Fruit fly (Drosophila melanogaster): ENCODE data around the gene Cpr62Bb.

The Cpr62Bb gene

DNA sequence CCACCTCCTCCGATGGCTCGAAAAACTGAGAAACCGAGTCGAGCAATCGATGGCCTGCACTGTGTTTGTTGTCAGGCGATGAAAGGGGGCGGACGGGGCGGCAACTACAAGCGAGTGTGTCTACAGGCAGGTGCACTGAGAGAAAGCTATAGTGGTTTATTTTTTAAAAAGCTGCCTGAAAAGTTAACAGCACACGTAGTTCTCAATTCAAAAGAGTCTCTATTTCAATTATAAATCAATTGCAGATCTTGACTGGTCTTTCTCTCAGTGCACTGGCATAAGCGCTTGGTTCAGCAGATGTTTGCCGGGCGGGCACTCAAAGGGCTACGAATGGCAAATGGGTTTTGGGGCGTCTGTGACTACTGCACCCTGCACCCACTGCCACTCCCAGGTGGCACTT is 45.7 kb upstream of the Cpr62Bb start (continued):
- TF ChIP-seq kni (GFP tag; optimal IDR thresholded peaks at IDR 0.05): no peak
- peak; percentile 39; the same call in 1 of the 2 replicates for TF ChIP-seq CG6689 (GFP tag; IDR thresholded peaks at IDR 0.05)
- TF ChIP-seq slou (GFP tag; optimal IDR thresholded peaks at IDR 0.05): no peak
- 0 out of 2 replicates have a peak, but pooled peaks have one; percentile 46 for TF ChIP-seq Atf6 (GFP tag; IDR thresholded peaks at IDR 0.05)
- no peak for TF ChIP-seq CG13624 (GFP tag; optimal IDR thresholded peaks at IDR 0.05)
- TF ChIP-seq CG34376 (GFP tag; optimal IDR thresholded peaks at IDR 0.05): no peak
- TF ChIP-seq dm (GFP tag; optimal IDR thresholded peaks at IDR 0.05): no peak
- TF ChIP-seq CG7556 (GFP tag; optimal IDR thresholded peaks at IDR 0.05): no peak
- peak; percentile 13 for TF ChIP-seq CG1603 (tag; optimal IDR thresholded peaks at IDR 0.05)
- TF ChIP-seq Atf-2 (GFP tag; optimal IDR thresholded peaks at IDR 0.05): no peak
- no peak for TF ChIP-seq CG16813 (GFP tag; IDR thresholded peaks at IDR 0.05; ENCODE audit: partially characterized antibody)
- TF ChIP-seq HLH4C (GFP tag; IDR thresholded peaks at IDR 0.05; ENCODE audit: partially characterized antibody): no peak
- TF ChIP-seq CG2116 (GFP tag; optimal IDR thresholded peaks at IDR 0.05): no peak
- TF ChIP-seq CG11723 (GFP tag; optimal IDR thresholded peaks at IDR 0.05): no peak
- TF ChIP-seq gcm (GFP tag; optimal IDR thresholded peaks at IDR 0.05): no peak
- no peak for TF ChIP-seq CG14667 (GFP tag; IDR thresholded peaks at IDR 0.05)
- TF ChIP-seq CG11695 (GFP tag; IDR thresholded peaks at IDR 0.05): 0 out of 3 replicates have a peak, but pooled peaks have one; percentile 41
- no peak for TF ChIP-seq CG18764 (GFP tag; optimal IDR thresholded peaks at IDR 0.05)
- no peak for TF ChIP-seq oc (tag; optimal IDR thresholded peaks at IDR 0.05)
- no peak for TF ChIP-seq fd64A (GFP tag; optimal IDR thresholded peaks at IDR 0.05)
- no peak for TF ChIP-seq en (GFP tag; optimal IDR thresholded peaks at IDR 0.05)
- TF ChIP-seq HLH3B (GFP tag; IDR thresholded peaks at IDR 0.05): peak; percentile 62; the same call in 1 of the 2 replicates
- TF ChIP-seq eyg (GFP tag; optimal IDR thresholded peaks at IDR 0.05): no peak
- no peak for TF ChIP-seq CTCF (GFP tag; optimal IDR thresholded peaks at IDR 0.05)
- no peak for TF ChIP-seq Camta (GFP tag; optimal IDR thresholded peaks at IDR 0.05)
- TF ChIP-seq ash1 (GFP tag; optimal IDR thresholded peaks at IDR 0.05): no peak
- TF ChIP-seq CG1647 (GFP tag; optimal IDR thresholded peaks at IDR 0.05): no peak
- TF ChIP-seq CG12219 (GFP tag; optimal IDR thresholded peaks at IDR 0.05): no peak
- no peak for TF ChIP-seq CG11398 (GFP tag; optimal IDR thresholded peaks at IDR 0.05)
- TF ChIP-seq CG31365 (tag; optimal IDR thresholded peaks at IDR 0.05): no peak
- peak; percentile 35 for TF ChIP-seq CG3281 (GFP tag; optimal IDR thresholded peaks at IDR 0.05)
- no peak for TF ChIP-seq schlank (tag; optimal IDR thresholded peaks at IDR 0.05)
- no peak for TF ChIP-seq Ssrp (tag; optimal IDR thresholded peaks at IDR 0.05)
- TF ChIP-seq vfl (GFP tag; optimal IDR thresholded peaks at IDR 0.05): no peak
- peak; percentile 90 for TF ChIP-seq Med (GFP tag)
- TF ChIP-seq ttk (GFP tag; IDR thresholded peaks at IDR 0.05): peak; percentile 50; the same call in 1 of the 2 replicates
- TF ChIP-seq CG2678 (tag; optimal IDR thresholded peaks at IDR 0.05): peak; percentile 16
- no peak for TF ChIP-seq ara (GFP tag; IDR thresholded peaks at IDR 0.05)
- peak; percentile 78 for TF ChIP-seq Rfx (GFP tag; IDR thresholded peaks at IDR 0.05)
- TF ChIP-seq CG2120 (GFP tag; optimal IDR thresholded peaks at IDR 0.05): no peak
- TF ChIP-seq gem (tag; optimal IDR thresholded peaks at IDR 0.05): no peak
- no peak for TF ChIP-seq CG2712 (tag; optimal IDR thresholded peaks at IDR 0.05)
- peak; percentile 80 for TF ChIP-seq vvl (GFP tag; IDR thresholded peaks at IDR 0.05)
- TF ChIP-seq lab (GFP tag; optimal IDR thresholded peaks at IDR 0.05): peak; percentile 66
- no peak for TF ChIP-seq pita (GFP tag; optimal IDR thresholded peaks at IDR 0.05)
- TF ChIP-seq ranshi (GFP tag; IDR thresholded peaks at IDR 0.05): peak; percentile 72
- TF ChIP-seq dmrt99B (tag; optimal IDR thresholded peaks at IDR 0.05): peak; percentile 25
- TF ChIP-seq chm (GFP tag; IDR thresholded peaks at IDR 0.05): no peak
- peak; percentile 34 for TF ChIP-seq Antp (GFP tag; optimal IDR thresholded peaks at IDR 0.05)
- no peak for TF ChIP-seq CG17328 (GFP tag; IDR thresholded peaks at IDR 0.05)
- TF ChIP-seq CG12391 (tag; optimal IDR thresholded peaks at IDR 0.05): no peak
- no peak for TF ChIP-seq sens (GFP tag)
- no peak for TF ChIP-seq CG32767 (GFP tag; IDR thresholded peaks at IDR 0.05)
